Fruit fly (Drosophila melanogaster) whole organism, adult: Measurements from ENCODE around the gene temp.

Experiments
- CG11617 ChIP-seq: fragments of 200-800 bp; sonication (Bioruptor generic); optimal IDR thresholded peaks from 2 replicates; lab custom pipeline; 2017; ENCODE audit warnings: mild to moderate bottlenecking, missing biosample characterization, missing genetic modification reagents, missing genetic modification characterization
- CG12768 ChIP-seq: fragments of 200-800 bp; sonication (Bioruptor generic); optimal IDR thresholded peaks from 2 replicates; lab custom pipeline; 2017; ENCODE audit warnings: missing biosample characterization, missing genetic modification characterization, mild to moderate bottlenecking, moderate library complexity, missing genetic modification reagents
- CG14711 ChIP-seq: fragments of 200-800 bp; sonication (Bioruptor generic); optimal IDR thresholded peaks from 2 replicates; lab custom pipeline; 2018; ENCODE audit warnings: missing biosample characterization, mild to moderate bottlenecking, missing genetic modification characterization, moderate library complexity
- CG1620 ChIP-seq: fragments of 200-800 bp; sonication (Bioruptor generic); optimal IDR thresholded peaks from 2 replicates; lab custom pipeline; 2016; ENCODE audit warnings: missing biosample characterization, missing genetic modification characterization
- CG33017 ChIP-seq: fragments of 200-800 bp; sonication (Bioruptor generic); optimal IDR thresholded peaks from 2 replicates; lab custom pipeline; 2018; ENCODE audit warnings: missing biosample characterization, mild to moderate bottlenecking, missing genetic modification characterization, moderate library complexity
- CG5204 ChIP-seq: fragments of 200-800 bp; sonication (Bioruptor generic); optimal IDR thresholded peaks from 2 replicates; lab custom pipeline; 2016; ENCODE audit warnings: missing biosample characterization, missing genetic modification characterization
- CG7045 ChIP-seq: fragments of 200-800 bp; sonication (Bioruptor generic); optimal IDR thresholded peaks from 2 replicates; lab custom pipeline; 2017; ENCODE audit warnings: missing biosample characterization, mild to moderate bottlenecking, missing genetic modification characterization
- CG7101 ChIP-seq: fragments of 200-800 bp; sonication (Bioruptor generic); optimal IDR thresholded peaks from 2 replicates; lab custom pipeline; 2018; ENCODE audit warnings: missing biosample characterization, mild to moderate bottlenecking, missing genetic modification characterization, moderate library complexity
- Clk ChIP-seq: fragments of 200-800 bp; sonication (Bioruptor generic); optimal IDR thresholded peaks from 2 replicates; lab custom pipeline; 2017; ENCODE audit warnings: missing biosample characterization, missing genetic modification characterization
- Crg-1 ChIP-seq: fragments of 200-800 bp; sonication (Bioruptor generic); optimal IDR thresholded peaks from 2 replicates; lab custom pipeline; 2016; ENCODE audit warnings: missing biosample characterization, missing genetic modification characterization
- Hr96 ChIP-seq: fragments of 200-800 bp; sonication (Bioruptor generic); optimal IDR thresholded peaks from 2 replicates; lab custom pipeline; 2016; ENCODE audit warnings: missing biosample characterization, missing genetic modification characterization
- Mnt ChIP-seq: fragments of 200-800 bp; sonication (Bioruptor generic); optimal IDR thresholded peaks from 2 replicates; lab custom pipeline; 2016; ENCODE audit warnings: missing biosample characterization, mild to moderate bottlenecking, missing genetic modification characterization
- bab1 ChIP-seq: fragments of 200-800 bp; sonication (Bioruptor generic); optimal IDR thresholded peaks from 3 replicates; lab custom pipeline; 2019; ENCODE audit warnings: missing biosample characterization, mild to moderate bottlenecking, missing genetic modification characterization, moderate library complexity
- cic ChIP-seq: fragments of 200-800 bp; sonication (Bioruptor generic); optimal IDR thresholded peaks from 2 replicates; lab custom pipeline; 2017; ENCODE audit warnings: missing biosample characterization, mild to moderate bottlenecking, missing genetic modification characterization, moderate library complexity
- cnc ChIP-seq, 2 experiments: fragments of >200 bp; optimal IDR thresholded peaks; 2 replicates each; lab custom pipeline; 2017
- kay ChIP-seq: fragments of 200-800 bp; sonication (Bioruptor generic); peaks from one replicate; lab custom pipeline; 2016; ENCODE audit warnings: missing biosample characterization, missing genetic modification characterization, borderline replicate concordance
- ovo ChIP-seq: fragments of 200-800 bp; sonication (Bioruptor generic); optimal IDR thresholded peaks from 2 replicates; lab custom pipeline; 2016; ENCODE audit warnings: missing biosample characterization, missing genetic modification characterization
- pad ChIP-seq: fragments of 200-800 bp; sonication (Bioruptor generic); optimal IDR thresholded peaks from 3 replicates; lab custom pipeline; 2017; ENCODE audit warnings: missing biosample characterization, missing genetic modification characterization, mild to moderate bottlenecking, moderate library complexity, missing genetic modification reagents
- tj ChIP-seq: fragments of 200-800 bp; sonication (Bioruptor generic); optimal IDR thresholded peaks from 3 replicates; lab custom pipeline; 2017; ENCODE audit warnings: missing biosample characterization, mild to moderate bottlenecking, missing genetic modification characterization, moderate library complexity
- toe ChIP-seq: fragments of 200-800 bp; sonication (Bioruptor generic); optimal IDR thresholded peaks from 2 replicates; lab custom pipeline; 2016; ENCODE audit warnings: missing biosample characterization, missing genetic modification characterization

Gene temp

dm6 chrX:2301613-2302522, 39.6 kb upstream of the temp start:
- peak; percentile 58 for TF ChIP-seq CG7101
- peak; percentile 41 for TF ChIP-seq CG14711 (tag; lab: Kevin White, UChicago)
- no peak for TF ChIP-seq Mnt (GFP tag; lab: Kevin White, UChicago)
- no peak for TF ChIP-seq Crg-1 (GFP tag; lab: Kevin White, UChicago)
- no peak for TF ChIP-seq tj (GFP tag; lab: Kevin White, UChicago)
- TF ChIP-seq CG33017, result no peak
- no peak for TF ChIP-seq CG1620 (GFP tag; lab: Kevin White, UChicago)
- peak; percentile 11 for TF ChIP-seq CG7045 (GFP tag; lab: Kevin White, UChicago)
- no peak for TF ChIP-seq toe (GFP tag; lab: Kevin White, UChicago)
- no peak for TF ChIP-seq ovo (GFP tag; lab: Kevin White, UChicago)
- peak; percentile 19 for TF ChIP-seq CG11617
- no peak for TF ChIP-seq Hr96 (GFP tag; lab: Kevin White, UChicago)
- TF ChIP-seq CG5204 (GFP tag; lab: Kevin White, UChicago), result no peak
- TF ChIP-seq Clk (GFP tag; lab: Kevin White, UChicago), result no peak
- TF ChIP-seq kay, result no peak
- TF ChIP-seq pad, result peak; percentile 1
- TF ChIP-seq bab1, result peak; percentile 53
- no peak for TF ChIP-seq CG12768 (GFP tag; lab: Kevin White, UChicago)
- no peak for TF ChIP-seq cnc (optimal IDR thresholded peaks at IDR 0.05; lab: Kevin White, UChicago)
- no peak for TF ChIP-seq cic (GFP tag; lab: Kevin White, UChicago)

DNA sequence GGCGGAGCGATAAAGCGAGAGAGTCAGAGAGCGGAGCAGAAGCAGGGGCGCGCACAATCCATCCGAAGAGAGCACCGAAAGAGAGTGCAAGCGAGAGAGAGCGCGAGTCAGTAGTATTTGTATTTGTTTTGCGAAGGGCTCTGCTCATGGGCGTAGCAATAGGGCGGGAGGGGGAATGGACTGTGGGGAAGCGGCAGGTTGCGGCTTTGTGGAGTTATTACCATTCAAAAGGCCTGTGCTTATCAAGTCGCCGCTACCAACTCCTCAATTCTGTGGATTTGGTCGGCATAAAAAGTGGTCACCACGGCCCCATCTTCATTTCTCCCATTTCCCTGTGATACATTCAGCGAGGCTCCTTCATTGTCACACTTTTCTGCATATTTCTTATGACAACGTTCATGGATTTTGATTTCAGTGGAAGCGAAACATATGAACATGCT, 38.8 kb upstream of the temp start:
- no peak for TF ChIP-seq ovo (GFP tag; lab: Kevin White, UChicago)
- TF ChIP-seq Clk (GFP tag; lab: Kevin White, UChicago), result no peak
- TF ChIP-seq CG14711 (tag; lab: Kevin White, UChicago), result peak; percentile 60
- no peak for TF ChIP-seq cnc (optimal IDR thresholded peaks at IDR 0.05; lab: Kevin White, UChicago)
- TF ChIP-seq Mnt (GFP tag; lab: Kevin White, UChicago), result no peak
- TF ChIP-seq bab1, result peak; percentile 37
- TF ChIP-seq kay, result no peak
- no peak for TF ChIP-seq Crg-1 (GFP tag; lab: Kevin White, UChicago)
- no peak for TF ChIP-seq CG33017
- peak; percentile 29 for TF ChIP-seq CG11617
- TF ChIP-seq toe (GFP tag; lab: Kevin White, UChicago), result no peak
- TF ChIP-seq CG7045 (GFP tag; lab: Kevin White, UChicago), result no peak
- no peak for TF ChIP-seq CG1620 (GFP tag; lab: Kevin White, UChicago)
- no peak for TF ChIP-seq cic (GFP tag; lab: Kevin White, UChicago)
- peak; percentile 77 for TF ChIP-seq pad
- TF ChIP-seq tj (GFP tag; lab: Kevin White, UChicago), result no peak
- TF ChIP-seq CG12768 (GFP tag; lab: Kevin White, UChicago), result no peak
- no peak for TF ChIP-seq CG5204 (GFP tag; lab: Kevin White, UChicago)
- TF ChIP-seq CG7101, result peak; percentile 66
- no peak for TF ChIP-seq Hr96 (GFP tag; lab: Kevin White, UChicago)

- no peak for TF ChIP-seq kay
- TF ChIP-seq CG12768 (GFP tag; lab: Kevin White, UChicago), result peak; percentile 77
- TF ChIP-seq bab1, result peak; percentile 97
- TF ChIP-seq CG14711 (tag; lab: Kevin White, UChicago), result peak; percentile 92
- peak; percentile 94 for TF ChIP-seq CG33017
- TF ChIP-seq Mnt (GFP tag; lab: Kevin White, UChicago), result peak; percentile 86
- peak; percentile 84 for TF ChIP-seq Hr96 (GFP tag; lab: Kevin White, UChicago)
- peak; percentile 84 for TF ChIP-seq CG11617
- peak; percentile 63 for TF ChIP-seq ovo (GFP tag; lab: Kevin White, UChicago)
- peak; percentile 74 for TF ChIP-seq CG1620 (GFP tag; lab: Kevin White, UChicago)
- no peak for TF ChIP-seq cnc (optimal IDR thresholded peaks at IDR 0.05; lab: Kevin White, UChicago)
- peak; percentile 79 for TF ChIP-seq Crg-1 (GFP tag; lab: Kevin White, UChicago)
- no peak for TF ChIP-seq toe (GFP tag; lab: Kevin White, UChicago)
- peak; percentile 67 for TF ChIP-seq cic (GFP tag; lab: Kevin White, UChicago)
- peak; percentile 83 for TF ChIP-seq tj (GFP tag; lab: Kevin White, UChicago)
- peak; percentile 77 for TF ChIP-seq pad
- TF ChIP-seq CG5204 (GFP tag; lab: Kevin White, UChicago), result peak; percentile 82
- TF ChIP-seq CG7045 (GFP tag; lab: Kevin White, UChicago), result peak; percentile 85
- TF ChIP-seq Clk (GFP tag; lab: Kevin White, UChicago), result peak; percentile 76
- peak; percentile 97 for TF ChIP-seq CG7101
Measured at dm6 chrX:2300293-2301068, 38.2 kb upstream of the temp start.

DNA sequence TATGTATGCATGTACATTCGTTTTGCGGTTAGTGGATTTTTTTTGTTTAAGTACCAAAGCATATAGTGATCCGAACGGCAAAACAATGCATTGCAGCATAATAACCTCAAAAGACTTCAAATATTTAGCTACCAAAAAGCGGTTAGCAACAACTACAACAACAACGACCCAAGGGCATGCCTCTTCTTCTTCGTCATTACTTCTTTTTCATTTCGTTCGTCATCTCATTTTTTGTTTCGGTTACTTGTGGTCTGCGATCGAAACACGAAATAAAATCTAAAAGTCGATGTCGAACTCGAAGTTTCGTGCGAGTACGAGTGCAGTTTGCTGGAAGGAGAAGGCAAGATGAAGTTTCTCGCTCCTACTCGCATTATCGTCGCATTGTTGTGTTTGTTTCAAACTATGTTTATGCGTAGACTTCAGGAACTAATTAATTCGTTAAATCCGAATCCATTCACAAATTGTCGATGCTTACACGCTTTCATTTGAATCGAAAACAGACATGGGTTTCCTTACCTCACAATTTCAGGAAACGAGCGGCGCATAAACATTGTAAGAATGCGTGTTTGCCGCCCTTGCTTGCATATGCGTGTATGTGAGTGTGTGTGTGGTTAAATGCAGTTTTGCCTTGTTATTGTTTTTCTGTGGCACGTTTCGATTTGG, 36.5 kb upstream of the temp start:
- TF ChIP-seq CG7101 (peak; percentile 64), tj (GFP tag; lab: Kevin White, UChicago) (no peak), Mnt (GFP tag; lab: Kevin White, UChicago) (peak; percentile 18), pad (peak; percentile 31), CG33017 (no peak), CG7045 (GFP tag; lab: Kevin White, UChicago) (no peak), cnc (optimal IDR thresholded peaks at IDR 0.05; lab: Kevin White, UChicago) (no peak), CG14711 (tag; lab: Kevin White, UChicago) (peak; percentile 66), bab1 (peak; percentile 85)
